Worm (Caenorhabditis elegans) whole organism, early embryonic: ENCODE data around the gene F47B8.5.
"Not testable (repeated sequence)": the region's sequence is repeated elsewhere in the genome, so short reads cannot be mapped to it uniquely, and the experiment has no call there.

Source experiments
- B0310.2 ChIP-seq: sonication (generic microtip); optimal IDR thresholded peaks from 2 replicates; lab custom pipeline; 2016; ENCODE audit warnings: mild to moderate bottlenecking, missing genetic modification characterization, missing compliant biosample characterization
- aly-1 ChIP-seq: sonication (generic microtip); optimal IDR thresholded peaks from 2 replicates; lab custom pipeline; 2016; ENCODE audit warnings: missing genetic modification characterization, missing compliant biosample characterization
- ama-1 ChIP-seq: fragments of 150-350 bp; optimal IDR thresholded peaks from 2 replicates; lab custom pipeline; 2014
- ceh-13 ChIP-seq: fragments of 200-800 bp; sonication (Bioruptor generic); optimal IDR thresholded peaks from 2 replicates; lab custom pipeline; 2018; ENCODE audit warnings: mild to moderate bottlenecking, missing genetic modification characterization, missing compliant biosample characterization
- flt-1 ChIP-seq: fragments of 200-800 bp; sonication (Bioruptor generic); IDR thresholded peaks from 2 replicates; pipeline ENCODE4 v1.3.6; 2022; ENCODE audit warnings: missing genetic modification characterization, missing compliant biosample characterization

DNA sequence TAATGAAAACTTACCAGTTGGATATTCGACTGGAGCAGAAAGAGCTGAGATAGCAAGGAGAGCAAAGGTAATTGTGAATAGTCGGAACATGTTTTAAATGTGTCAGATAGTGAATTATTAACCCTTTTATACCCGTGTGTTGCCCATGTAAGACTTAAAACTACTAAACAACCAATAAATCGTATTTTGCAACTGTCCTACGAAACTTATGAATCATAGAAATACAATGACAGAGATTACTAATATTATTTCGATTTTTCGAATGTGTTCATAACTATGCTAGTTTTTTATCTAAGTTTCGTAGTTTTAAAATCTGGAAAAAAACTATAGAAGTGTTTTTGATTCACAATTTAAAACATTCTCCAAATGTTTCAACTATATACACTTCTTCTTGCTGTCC is 20.9 kb downstream of the F47B8.5 start, which contains the start of gene spig-4:
- TF ChIP-seq ama-1 (lab: Kevin White, UChicago); flt-1; ceh-13 (GFP tag; lab: Kevin White, UChicago); B0310.2 (tag; lab: Kevin White, UChicago); aly-1 (tag; lab: Kevin White, UChicago): not testable (repeated sequence)
